Worm (Caenorhabditis elegans): ENCODE results near the gene fbxa-19.

DNA sequence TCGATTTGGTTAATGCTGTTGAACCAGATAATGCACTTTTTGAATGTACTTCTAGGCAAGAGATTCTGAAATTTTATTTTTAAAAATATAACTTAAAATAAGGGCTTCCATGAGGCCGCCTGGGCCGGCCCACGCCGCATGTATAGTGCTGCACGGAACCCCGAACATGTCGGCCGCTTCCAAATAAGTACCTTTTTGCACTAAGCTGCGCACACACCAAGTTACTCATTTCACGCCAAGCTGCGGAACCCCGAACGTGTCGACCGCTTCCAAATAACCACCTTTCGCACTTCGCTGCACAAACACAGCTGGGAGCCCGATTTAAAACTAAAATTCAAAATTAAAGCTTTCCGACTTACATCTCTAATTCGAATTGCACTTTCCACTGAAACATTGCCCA is 3.8 kb upstream of the fbxa-19 start:
- TF ChIP-seq fkh-10 (GFP tag; optimal IDR thresholded peaks at IDR 0.05): no peak
- TF ChIP-seq lin-13 (GFP tag; optimal IDR thresholded peaks at IDR 0.05): no peak
- TF ChIP-seq R02D3.7 (tag; optimal IDR thresholded peaks at IDR 0.05): no peak
- no peak for TF ChIP-seq ces-1 (GFP tag; optimal IDR thresholded peaks at IDR 0.05)
- TF ChIP-seq fos-1 (tag; optimal IDR thresholded peaks at IDR 0.05): no peak
- no peak for TF ChIP-seq nhr-77 (tag; optimal IDR thresholded peaks at IDR 0.05)
- no peak for TF ChIP-seq snpc-4 (tag; optimal IDR thresholded peaks at IDR 0.05)

All from whole organism, L4 larva.